Worm (Caenorhabditis elegans): ENCODE data around the gene pud-4.

ce11 chrV:2292240-2292639, 34.2 kb upstream of the pud-4 start, which contains the start of gene nhr-115:
- TF ChIP-seq tab-1 (GFP tag; IDR thresholded peaks at IDR 0.05) (no peak), klf-2 (GFP tag; conservative IDR thresholded peaks at IDR 0.05) (no peak), flt-1 (GFP tag; IDR thresholded peaks at IDR 0.05) (no peak), cog-1 (tag; optimal IDR thresholded peaks at IDR 0.05) (no peak), T22C8.4 (GFP tag; IDR thresholded peaks at IDR 0.05) (no peak), ztf-29 (GFP tag; IDR thresholded peaks at IDR 0.05) (no peak), ref-1 (GFP tag; conservative IDR thresholded peaks at IDR 0.05) (no peak), ztf-23 (GFP tag; IDR thresholded peaks at IDR 0.05) (no peak)

All from whole organism, midembryonic.